Worm (Caenorhabditis elegans) whole organism, young adult: Measurements from ENCODE around the gene H43I07.1.

Source experiments
- K12H6.12 ChIP-seq: fragments of 200-800 bp; sonication (Bioruptor generic); optimal IDR thresholded peaks from 2 replicates; lab custom pipeline; 2018; ENCODE audit warnings: mild to moderate bottlenecking, missing genetic modification characterization, missing compliant biosample characterization
- ama-1 ChIP-seq, 3 experiments: fragments of 150-350 bp in 1 of 3; sonication (generic microtip) in 2 of 3; optimal IDR thresholded peaks; 2 replicates each; lab custom pipeline; 2014 to 2018; ENCODE audit warnings: missing biosample characterization in 2 of 3, missing genetic modification characterization in 2 of 3, missing genetic modification reagents in 2 of 3
- aptf-3 ChIP-seq: fragments of 200-800 bp; sonication (Bioruptor generic); IDR thresholded peaks from 2 replicates; pipeline ENCODE4 v1.3.6; 2022; ENCODE audit warnings: missing genetic modification characterization, missing compliant biosample characterization
- die-1 ChIP-seq: sonication (generic microtip); optimal IDR thresholded peaks from 2 replicates; lab custom pipeline; 2016; ENCODE audit warnings: missing genotype, mild to moderate bottlenecking, missing genetic modification characterization, missing compliant biosample characterization
- fkh-3 ChIP-seq: sonication (generic microtip); optimal IDR thresholded peaks from 2 replicates; lab custom pipeline; 2016; ENCODE audit warnings: mild to moderate bottlenecking, missing genetic modification characterization, missing compliant biosample characterization
- lir-1 ChIP-seq: fragments of 200-800 bp; sonication (Bioruptor generic); conservative IDR thresholded peaks from 2 replicates; pipeline ENCODE4 v1.3.6; 2022; ENCODE audit warnings: missing genetic modification reagents, missing genetic modification characterization, missing compliant biosample characterization
- nhr-90 ChIP-seq: sonication (generic microtip); optimal IDR thresholded peaks from 2 replicates; lab custom pipeline; 2016; ENCODE audit warnings: missing genotype, mild to moderate bottlenecking, missing genetic modification characterization, missing compliant biosample characterization
- sdz-38 ChIP-seq: sonication (generic microtip); optimal IDR thresholded peaks from 2 replicates; lab custom pipeline; 2016; ENCODE audit warnings: missing genotype, missing genetic modification characterization, missing compliant biosample characterization
- zim-3 ChIP-seq: sonication (generic microtip); optimal IDR thresholded peaks from 2 replicates; lab custom pipeline; 2017; ENCODE audit warnings: mild to moderate bottlenecking, missing genetic modification characterization, moderate library complexity, missing compliant biosample characterization
- ztf-28 ChIP-seq: fragments of 200-800 bp; sonication (Bioruptor generic); IDR thresholded peaks from 2 replicates; pipeline ENCODE4 v1.3.6; 2022; ENCODE audit warnings: missing genetic modification reagents, missing genetic modification characterization, missing compliant biosample characterization

DNA sequence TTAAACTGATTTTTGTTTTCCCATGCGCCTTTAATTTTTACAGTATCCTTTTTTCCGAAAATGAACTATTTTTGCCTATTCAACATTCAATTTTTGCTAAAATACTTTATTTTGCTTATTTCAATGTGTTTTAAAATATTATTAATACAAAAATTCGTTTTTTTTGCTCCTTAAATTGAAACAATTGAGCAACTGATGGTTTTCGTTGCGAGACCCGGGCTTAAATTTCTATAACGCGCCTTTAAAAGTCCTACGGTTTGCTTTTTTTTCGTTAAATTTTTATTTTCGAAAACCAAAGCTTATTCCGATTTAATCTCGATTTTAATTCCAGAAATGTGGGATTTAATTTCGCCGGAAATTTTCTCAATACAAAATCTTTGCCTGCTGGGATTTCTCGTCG lies 9.2 kb upstream of the H43I07.1 start, which contains the start of gene algn-5:
- TF ChIP-seq zim-3 (tag; lab: Kevin White, UChicago) = no peak
- no peak for TF ChIP-seq die-1 (tag; lab: Kevin White, UChicago)
- no peak for TF ChIP-seq sdz-38 (tag; lab: Kevin White, UChicago)
- TF ChIP-seq aptf-3 (GFP tag; lab: Robert Waterston, UW) = no peak
- TF ChIP-seq ama-1 (optimal IDR thresholded peaks at IDR 0.05; lab: Kevin White, UChicago) = no peak
- no peak for TF ChIP-seq ama-1 (GFP tag; optimal IDR thresholded peaks at IDR 0.05; lab: Kevin White, UChicago)
- TF ChIP-seq K12H6.12 (tag; lab: Kevin White, UChicago) = no peak
- no peak for TF ChIP-seq nhr-90
- TF ChIP-seq ztf-28 (GFP tag; lab: Robert Waterston, UW) = no peak
- no peak for TF ChIP-seq lir-1 (GFP tag; lab: Robert Waterston, UW)
- TF ChIP-seq fkh-3 = no peak
